Worm (Caenorhabditis elegans): Measurements from ENCODE around the gene C38D4.10.

DNA sequence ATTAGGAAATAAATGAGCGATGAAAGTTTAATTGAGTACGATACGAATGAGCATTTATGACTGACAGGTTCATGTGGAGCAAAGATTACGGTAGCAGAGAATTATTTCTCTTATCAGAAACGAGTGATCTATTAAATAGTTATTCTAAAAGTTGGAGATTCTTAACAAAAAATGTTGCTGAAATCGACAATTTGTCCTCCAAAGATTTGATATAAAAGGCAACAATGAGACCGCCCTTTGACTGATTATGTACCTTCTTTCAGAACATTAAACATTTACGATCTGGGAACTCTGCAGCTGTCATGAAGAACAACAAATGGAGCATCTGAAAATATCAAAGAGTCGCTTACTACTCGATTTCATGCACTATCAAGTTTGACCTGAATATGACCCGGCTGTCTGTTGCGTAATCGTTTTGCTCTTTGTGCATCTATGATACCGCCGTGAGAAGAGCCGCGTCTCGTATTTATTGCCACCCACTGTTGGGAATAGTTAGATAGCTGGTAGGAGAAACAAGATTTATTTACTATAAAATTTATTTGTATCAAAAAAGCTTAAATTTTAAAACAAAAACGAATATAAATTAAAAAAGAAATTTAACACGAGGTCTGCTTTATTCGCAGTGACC is 27.3 kb downstream of the C38D4.10 start, which contains the start of gene pal-1:
- TF ChIP-seq zag-1 (tag; optimal IDR thresholded peaks at IDR 0.05) = no peak
- TF ChIP-seq ztf-4 (tag; optimal IDR thresholded peaks at IDR 0.05) = no peak
- no peak for TF ChIP-seq ama-1 (optimal IDR thresholded peaks at IDR 0.05)
- TF ChIP-seq sma-9 (GFP tag; optimal IDR thresholded peaks at IDR 0.05) = no peak
- no peak for TF ChIP-seq sma-9 (tag; optimal IDR thresholded peaks at IDR 0.05)
- no peak for TF ChIP-seq nhr-77 (tag; optimal IDR thresholded peaks at IDR 0.05)
- TF ChIP-seq unc-39 (tag; optimal IDR thresholded peaks at IDR 0.05) = no peak
- TF ChIP-seq nhr-10 (tag; optimal IDR thresholded peaks at IDR 0.05) = no peak
- TF ChIP-seq mdl-1 (tag; optimal IDR thresholded peaks at IDR 0.05) = no peak
- TF ChIP-seq R02D3.7 (tag; optimal IDR thresholded peaks at IDR 0.05) = no peak
- no peak for TF ChIP-seq unc-62 (GFP tag; optimal IDR thresholded peaks at IDR 0.05)
- TF ChIP-seq ceh-82 (tag; optimal IDR thresholded peaks at IDR 0.05) = no peak

Data from whole organism, L2 larva.